Fruit fly (Drosophila melanogaster): Measurements from ENCODE around the gene Past1.

The Past1 gene

dm6 chr3R:12691422-12692101, 5.6 kb upstream of the Past1 start, which contains the start of gene Arp1 (continued):
- TF ChIP-seq kay (GFP tag; optimal IDR thresholded peaks at IDR 0.05), result peak; percentile 9
- peak; percentile 54 for TF ChIP-seq CG14710 (tag; optimal IDR thresholded peaks at IDR 0.05)
- TF ChIP-seq C15 (GFP tag; IDR thresholded peaks at IDR 0.05), result no peak
- TF ChIP-seq CG10431 (GFP tag; optimal IDR thresholded peaks at IDR 0.05), result peak; percentile 52
- TF ChIP-seq YL-1 (GFP tag; optimal IDR thresholded peaks at IDR 0.05), result peak; percentile 57
- TF ChIP-seq vfl (GFP tag; optimal IDR thresholded peaks at IDR 0.05), result no peak
- TF ChIP-seq MBD-R2 (GFP tag; IDR thresholded peaks at IDR 0.05), result peak; percentile 40; the same call in 1 of the 2 replicates
- peak; percentile 64; the same call in 1 of the 2 replicates for TF ChIP-seq crol (GFP tag; IDR thresholded peaks at IDR 0.05)
- TF ChIP-seq CG12659 (GFP tag; optimal IDR thresholded peaks at IDR 0.05), result peak; percentile 68
- 0 out of 2 replicates have a peak, but pooled peaks have one; percentile 19 for TF ChIP-seq unc-4 (GFP tag; IDR thresholded peaks at IDR 0.05; ENCODE audit: partially characterized antibody)
- TF ChIP-seq CG4617 (GFP tag; optimal IDR thresholded peaks at IDR 0.05; ENCODE audit: borderline replicate concordance), result peak; percentile 83
- TF ChIP-seq CG11723 (GFP tag; optimal IDR thresholded peaks at IDR 0.05), result no peak
- TF ChIP-seq CG6765 (GFP tag; optimal IDR thresholded peaks at IDR 0.05), result no peak
- no peak for TF ChIP-seq HLH4C (GFP tag; IDR thresholded peaks at IDR 0.05; ENCODE audit: partially characterized antibody)

- TF ChIP-seq CG12155 (GFP tag; optimal IDR thresholded peaks at IDR 0.05) (no peak), crc (GFP tag; optimal IDR thresholded peaks at IDR 0.05) (no peak), CG7372 (GFP tag; IDR thresholded peaks at IDR 0.05) (no peak), CG10147 (GFP tag; optimal IDR thresholded peaks at IDR 0.05) (no peak), CG7357 (GFP tag; IDR thresholded peaks at IDR 0.05) (no peak), Atf6 (GFP tag; IDR thresholded peaks at IDR 0.05) (no peak), Xbp1 (GFP tag; optimal IDR thresholded peaks at IDR 0.05) (no peak), so (GFP tag; IDR thresholded peaks at IDR 0.05) (no peak), hkb (optimal IDR thresholded peaks at IDR 0.05) (no peak), hkb (GFP tag; IDR thresholded peaks at IDR 0.05) (no peak), Stat92E (GFP tag; optimal IDR thresholded peaks at IDR 0.05) (no peak), CG15269 (tag; optimal IDR thresholded peaks at IDR 0.05) (no peak), CG13775 (GFP tag; optimal IDR thresholded peaks at IDR 0.05) (no peak), Ets97D (GFP tag; optimal IDR thresholded peaks at IDR 0.05) (no peak), CG7839 (tag; optimal IDR thresholded peaks at IDR 0.05) (no peak), tap (tag; optimal IDR thresholded peaks at IDR 0.05) (no peak), CG1792 (GFP tag; optimal IDR thresholded peaks at IDR 0.05) (no peak)
Measured at dm6 chr3R:12692497-12692896, 4.6 kb upstream of the Past1 start, which contains the start of gene CG31347. CG31347 (minus strand) TSS chr3R:12692597.

- TF ChIP-seq Doc2 (GFP tag; IDR thresholded peaks at IDR 0.05) (no peak), CG13424 (tag; optimal IDR thresholded peaks at IDR 0.05) (no peak), Hsf (GFP tag; optimal IDR thresholded peaks at IDR 0.05) (no peak), danr (GFP tag; IDR thresholded peaks at IDR 0.05) (no peak), CG4282 (GFP tag; optimal IDR thresholded peaks at IDR 0.05) (no peak), CG5245 (GFP tag; optimal IDR thresholded peaks at IDR 0.05) (no peak), CG9215 (GFP tag; IDR thresholded peaks at IDR 0.05) (no peak)
Measured at dm6 chr3R:12694742-12695141, 2.4 kb upstream of the Past1 start, which contains the start of the genes CG14391 and NijC. CG14391 (minus strand) TSS chr3R:12694842. NijC (plus strand) TSS chr3R:12695129.

Measured in whole organism, embryonic.